Worm (Caenorhabditis elegans) whole organism, L1 larva: ENCODE data around the gene F18A11.3.

Source experiments
- aly-2 ChIP-seq: fragments of 150-350 bp; optimal IDR thresholded peaks from 2 replicates; lab custom pipeline; 2014; ENCODE audit warnings: missing biosample characterization, missing genetic modification characterization
- ama-1 ChIP-seq: fragments of 150-350 bp; optimal IDR thresholded peaks from 2 replicates; lab custom pipeline; 2014
- ces-1 ChIP-seq: fragments of 150-350 bp; optimal IDR thresholded peaks from 2 replicates; lab custom pipeline; 2014; ENCODE audit warnings: missing biosample characterization, missing genetic modification reagents, missing genetic modification characterization
- efl-1 ChIP-seq, 4 experiments: fragments of 150-350 bp; optimal IDR thresholded peaks in 3 of 4; peaks in 1 of 4; 1 replicate in 1 of 4; 2 replicates in 3 of 4; lab custom pipeline; 2014; ENCODE audit warnings: missing biosample characterization in 2 of 4, missing genetic modification characterization in 2 of 4, missing genetic modification reagents in 2 of 4
- fkh-10 ChIP-seq: sonication (generic microtip); optimal IDR thresholded peaks from 2 replicates; lab custom pipeline; 2017; ENCODE audit warnings: missing biosample characterization, missing genetic modification reagents, missing genetic modification characterization
- mef-2 ChIP-seq: fragments of 150-350 bp; optimal IDR thresholded peaks from 2 replicates; lab custom pipeline; 2014; ENCODE audit warnings: missing biosample characterization, missing genetic modification characterization
- nhr-11 ChIP-seq: fragments of 150-350 bp; optimal IDR thresholded peaks from 2 replicates; lab custom pipeline; 2014; ENCODE audit warnings: missing biosample characterization, missing genetic modification characterization
- nhr-28 ChIP-seq: fragments of 150-350 bp; optimal IDR thresholded peaks from 2 replicates; lab custom pipeline; 2014; ENCODE audit warnings: missing biosample characterization, missing genetic modification characterization
- nhr-77 ChIP-seq: fragments of 150-350 bp; optimal IDR thresholded peaks from 2 replicates; lab custom pipeline; 2014; ENCODE audit warnings: missing biosample characterization, missing genetic modification characterization
- pqm-1 ChIP-seq: sonication (generic microtip); optimal IDR thresholded peaks from 3 replicates; lab custom pipeline; 2017; ENCODE audit warnings: missing biosample characterization, missing genetic modification characterization
- rnt-1 ChIP-seq: sonication (generic microtip); optimal IDR thresholded peaks from 2 replicates; lab custom pipeline; 2016; ENCODE audit warnings: mild to moderate bottlenecking, missing genetic modification characterization, moderate library complexity, missing compliant biosample characterization
- zag-1 ChIP-seq: fragments of 150-350 bp; optimal IDR thresholded peaks from 2 replicates; lab custom pipeline; 2014; ENCODE audit warnings: missing biosample characterization, missing genetic modification characterization

DNA sequence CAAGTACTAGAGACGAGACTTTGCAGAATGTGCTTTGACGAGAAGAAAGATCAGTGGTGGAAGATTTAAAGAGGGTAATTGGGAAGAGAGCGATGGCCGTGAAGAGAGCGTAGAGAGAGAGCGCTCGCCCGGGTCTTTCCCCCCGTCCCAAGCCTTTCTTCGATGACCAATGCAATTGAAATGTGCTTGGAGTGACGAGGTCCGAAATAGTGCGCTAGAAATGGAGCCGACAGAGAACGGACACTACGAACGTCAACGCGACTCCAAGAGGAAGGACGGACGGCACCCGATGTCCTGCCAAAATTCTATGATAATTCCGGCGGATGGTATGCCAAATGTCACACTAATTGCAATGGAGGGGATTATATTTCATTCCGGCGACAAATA, 6.6 kb downstream of the F18A11.3 start:
- TF ChIP-seq nhr-11 (tag; lab: Kevin White, UChicago), result no peak
- TF ChIP-seq rnt-1, result no peak
- no peak for TF ChIP-seq ama-1
- no peak for TF ChIP-seq fkh-10
- TF ChIP-seq nhr-77, result no peak
- no peak for TF ChIP-seq mef-2
- TF ChIP-seq aly-2, result no peak
- TF ChIP-seq nhr-28 (tag; lab: Kevin White, UChicago), result no peak
- no peak for TF ChIP-seq efl-1 (optimal IDR thresholded peaks at IDR 0.05; lab: Kevin White, UChicago)
- no peak for TF ChIP-seq efl-1 (GFP tag; optimal IDR thresholded peaks at IDR 0.05 in 1 of 2; lab: Kevin White, UChicago)
- no peak for TF ChIP-seq zag-1 (tag; lab: Kevin White, UChicago)
- no peak for TF ChIP-seq ces-1
- no peak for TF ChIP-seq pqm-1 (tag; lab: Kevin White, UChicago)
